Fruit fly (Drosophila melanogaster): ENCODE data around the gene CG18269.

Gene CG18269

dm6 chr2L:5551538-5551937 lies at the start of gene CG18269:
Gene CG18269 (plus strand): TSS chr2L:5551838.
- TF ChIP-seq noc (tag; optimal IDR thresholded peaks at IDR 0.05): no peak

DNA sequence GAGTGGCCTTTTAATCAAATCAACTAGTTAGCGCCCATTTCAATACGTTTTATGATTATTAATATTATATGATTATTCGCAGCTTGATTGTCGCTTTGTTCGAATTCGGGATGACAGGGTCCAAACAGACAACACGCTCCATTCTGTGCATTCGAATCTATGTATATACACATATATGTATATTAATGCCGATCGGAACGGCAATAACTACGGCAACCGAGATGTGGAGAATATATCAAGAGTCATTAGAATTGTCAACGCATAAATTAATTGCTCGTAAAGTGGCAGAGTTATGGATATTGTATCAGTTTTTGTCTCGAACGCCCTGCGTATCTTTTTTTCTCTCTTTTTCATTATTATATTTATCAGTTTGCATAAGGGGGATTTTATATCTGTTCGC lies 48.8 kb upstream of the CG18269 start:
- TF ChIP-seq noc (tag; optimal IDR thresholded peaks at IDR 0.05): no peak

DNA sequence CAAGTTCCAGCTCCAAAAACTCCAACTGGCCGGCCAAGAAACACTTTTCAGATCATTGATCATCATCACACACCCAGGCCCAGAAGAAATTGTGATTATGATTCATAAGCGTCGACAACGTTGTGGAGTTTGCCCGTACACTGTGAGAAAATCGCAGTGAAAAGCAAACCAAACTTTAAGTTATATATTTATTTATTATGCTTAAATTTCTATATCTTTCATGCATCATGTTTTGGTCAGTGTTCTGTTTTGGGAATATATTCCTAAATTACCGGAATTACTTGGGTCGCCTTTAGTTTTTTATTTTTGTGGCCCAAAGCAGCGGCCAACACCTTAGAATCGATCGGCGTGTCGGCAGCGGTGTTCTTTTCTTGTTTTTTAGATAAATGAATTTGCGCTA lies 46.5 kb upstream of the CG18269 start:
- no peak for TF ChIP-seq noc (tag; optimal IDR thresholded peaks at IDR 0.05)

DNA sequence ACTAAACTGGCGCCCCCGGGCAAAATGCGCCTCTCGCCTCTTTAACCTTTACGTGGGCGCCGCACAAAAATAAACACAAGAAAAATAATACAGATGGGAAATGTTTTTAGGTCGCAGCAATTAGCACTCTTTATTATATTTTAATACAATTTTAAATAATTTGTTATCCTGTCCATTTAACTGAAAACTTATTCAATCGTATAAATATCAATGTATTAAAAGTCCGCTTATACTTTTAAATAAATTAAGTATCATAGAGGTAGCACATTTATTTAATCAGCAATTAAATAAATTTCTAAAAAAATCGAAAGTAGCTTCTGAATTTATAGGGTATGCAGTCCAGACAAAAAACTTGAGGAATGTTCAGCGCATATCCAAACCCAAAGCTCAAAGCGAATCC lies 44.6 kb upstream of the CG18269 start:
- TF ChIP-seq noc (tag; optimal IDR thresholded peaks at IDR 0.05): no peak

DNA sequence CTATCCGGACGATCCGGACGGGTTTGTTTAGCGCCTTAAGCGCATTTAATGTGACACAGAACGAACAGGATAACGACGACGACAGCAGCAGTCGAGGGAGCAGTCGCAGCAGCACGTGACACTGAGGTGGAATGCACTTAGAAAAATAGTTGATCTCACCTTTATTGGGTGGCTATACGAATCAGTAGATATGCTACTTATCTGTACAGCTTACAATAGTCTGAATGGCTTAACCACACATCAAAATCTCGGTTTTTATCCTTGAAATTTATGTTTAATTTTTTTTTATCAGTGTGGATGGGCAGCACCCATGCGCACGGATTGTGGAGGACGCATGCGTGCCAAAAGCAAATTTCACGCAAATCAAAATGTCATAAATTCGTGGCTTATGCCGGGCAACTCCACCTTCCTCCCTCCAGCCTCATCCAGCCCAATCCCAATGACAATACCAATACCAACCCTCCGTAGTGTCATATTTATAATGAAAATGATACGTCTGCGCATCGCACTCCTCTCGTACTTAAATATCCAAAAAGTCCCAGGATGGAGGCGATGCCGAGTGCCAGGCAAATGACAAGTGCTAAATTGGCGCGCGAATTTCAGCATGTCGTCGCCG lies 43.7 kb upstream of the CG18269 start:
- no peak for TF ChIP-seq noc (tag; optimal IDR thresholded peaks at IDR 0.05)

- TF ChIP-seq noc (tag; optimal IDR thresholded peaks at IDR 0.05): no peak
These were observed 36.7 kb upstream of the CG18269 start for dm6 chr2L:5514946-5515345.

- TF ChIP-seq noc (tag; optimal IDR thresholded peaks at IDR 0.05): no peak
These were observed 34.2 kb upstream of the CG18269 start, which contains the start of gene CG14020 for dm6 chr2L:5517393-5517792. Gene CG14020 (plus strand): TSS chr2L:5517737.

dm6 chr2L:5519846-5520384 lies 31.7 kb upstream of the CG18269 start, which contains the start of the genes CG7382 and cl:
Gene CG7382 (minus strand): TSS chr2L:5519896.
Gene cl (plus strand): TSS chr2L:5520135.
- TF ChIP-seq noc (tag; optimal IDR thresholded peaks at IDR 0.05): no peak

DNA sequence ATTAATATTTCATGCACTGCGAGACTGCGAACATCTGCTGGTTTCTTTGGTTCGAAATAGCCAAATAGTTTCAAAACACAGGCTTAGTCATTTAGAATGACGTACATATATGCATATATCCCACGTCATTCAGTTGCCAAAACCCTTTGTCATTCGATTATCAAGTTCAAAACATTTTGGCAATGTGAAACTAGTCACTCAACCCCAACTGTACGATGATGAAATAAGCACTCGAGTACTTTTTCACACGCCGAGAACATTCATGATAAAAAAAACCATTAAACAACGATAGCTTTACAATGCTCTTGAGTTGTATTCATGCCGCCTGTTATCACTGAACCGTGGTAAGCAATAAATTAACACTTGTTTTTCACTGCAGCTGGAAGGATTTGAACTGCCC lies 30.9 kb upstream of the CG18269 start:
- no peak for TF ChIP-seq noc (tag; optimal IDR thresholded peaks at IDR 0.05)

DNA sequence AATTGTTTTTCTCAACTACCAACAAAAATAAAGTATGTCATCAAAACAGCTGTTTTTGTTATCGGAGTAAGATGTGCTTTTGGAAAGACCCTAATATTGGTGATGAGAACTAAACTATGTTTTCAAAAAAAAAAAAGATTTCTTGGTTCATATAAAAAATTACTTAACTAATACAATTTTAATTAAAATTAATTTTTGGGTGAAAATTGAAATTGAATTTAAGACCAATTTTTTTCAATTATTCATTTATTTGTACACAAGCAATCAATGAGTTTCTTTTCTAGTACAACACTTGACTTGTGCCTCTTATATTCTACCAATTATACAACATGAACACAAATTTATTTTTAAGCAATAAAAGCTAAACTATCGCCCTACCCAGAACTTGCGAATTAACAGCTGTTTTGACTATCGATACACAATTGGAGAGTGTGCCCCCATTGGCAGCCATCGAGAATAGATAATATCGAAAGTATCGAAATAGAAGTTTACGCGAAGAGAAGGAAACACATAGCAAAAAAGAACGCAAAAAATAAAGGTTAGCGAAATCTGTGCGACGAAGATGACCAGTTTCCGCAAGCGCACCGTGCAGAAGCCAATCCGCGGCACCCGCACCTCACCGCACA lies 27.7 kb upstream of the CG18269 start, which contains the start of the genes Vps52 and Elp4:
Vps52 (minus strand) TSS at position 51 of the 626 bp plus-strand sequence.
Elp4 (plus strand) TSS at position 292 of the 626 bp plus-strand sequence.
- TF ChIP-seq noc (tag; optimal IDR thresholded peaks at IDR 0.05): peak; percentile 75

DNA sequence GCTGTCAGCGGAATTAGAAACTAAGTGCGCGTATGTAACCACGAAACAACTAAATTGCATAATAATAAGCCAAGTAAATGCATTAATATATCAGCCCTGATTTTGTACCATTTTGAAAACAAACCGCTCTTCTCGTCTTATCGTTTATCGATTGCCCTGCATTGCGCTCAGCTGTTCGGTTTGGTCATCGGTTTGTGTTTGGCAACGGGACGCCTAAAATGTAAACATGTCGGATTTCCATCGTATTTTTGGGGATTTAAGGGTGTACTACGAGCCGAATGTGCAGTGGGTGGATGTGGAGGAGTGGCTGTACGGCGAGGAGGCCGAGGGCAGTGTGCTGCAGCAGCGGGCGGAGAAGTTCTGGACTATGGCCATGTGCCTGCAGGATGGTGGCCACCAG lies 25.9 kb upstream of the CG18269 start, which contains the start of gene Cap-D3:
Cap-D3 (plus strand) TSS at position 183 of the 400 bp plus-strand sequence.
- TF ChIP-seq noc (tag; optimal IDR thresholded peaks at IDR 0.05): no peak

- no peak for TF ChIP-seq noc (tag; optimal IDR thresholded peaks at IDR 0.05)
These were observed 24.9 kb upstream of the CG18269 start, which contains the start of gene Cox11 for dm6 chr2L:5526738-5527137. Gene Cox11 (plus strand): TSS chr2L:5526957.

dm6 chr2L:5527861-5528260 lies 23.8 kb upstream of the CG18269 start, which contains the start of gene CG31915:
Gene CG31915 (plus strand): TSS chr2L:5528123.
- TF ChIP-seq noc (tag; optimal IDR thresholded peaks at IDR 0.05): no peak

DNA sequence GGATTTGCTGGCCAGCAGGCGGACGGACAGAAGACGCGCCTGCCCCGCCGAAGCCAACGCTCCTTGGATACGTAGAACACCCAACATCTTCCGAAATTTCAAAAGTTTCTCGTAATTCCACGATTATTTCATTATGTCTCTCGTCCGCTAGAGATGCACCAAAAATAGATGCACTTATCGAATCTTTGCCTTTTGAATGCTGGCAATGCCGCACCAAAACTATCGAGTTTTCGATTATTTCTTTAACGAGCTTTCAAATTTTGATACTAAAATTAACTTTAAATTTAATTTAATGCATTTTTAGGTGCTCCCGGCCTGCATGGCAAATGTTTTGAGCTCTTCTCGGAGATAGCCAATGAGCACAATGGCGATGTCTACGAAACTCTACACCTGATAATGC lies 19.6 kb upstream of the CG18269 start, which contains the start of gene Coq6:
Coq6 (minus strand) TSS at position 163 of the 400 bp plus-strand sequence.
- TF ChIP-seq noc (tag; optimal IDR thresholded peaks at IDR 0.05): no peak

DNA sequence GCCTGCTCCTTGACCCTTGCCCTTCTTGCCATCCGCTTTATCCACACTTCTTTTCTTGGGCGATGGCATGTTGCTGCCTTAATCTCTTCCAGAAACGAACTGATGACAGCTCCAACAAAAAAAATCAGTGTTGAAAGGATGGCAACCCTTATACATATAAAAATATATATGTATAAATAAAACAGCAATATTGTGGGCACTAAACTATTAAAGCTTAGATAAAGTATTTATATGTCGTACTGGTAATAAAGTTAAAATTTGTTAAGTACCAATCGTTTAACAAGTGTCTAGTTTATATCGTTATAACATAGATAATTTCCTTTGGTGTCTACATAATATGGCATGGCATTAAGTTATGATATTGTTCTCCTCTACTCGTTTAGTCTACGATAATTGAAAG lies 15.0 kb upstream of the CG18269 start, which contains the start of gene tomb:
tomb (minus strand) TSS at position 101 of the 400 bp plus-strand sequence.
- no peak for TF ChIP-seq noc (tag; optimal IDR thresholded peaks at IDR 0.05)

DNA sequence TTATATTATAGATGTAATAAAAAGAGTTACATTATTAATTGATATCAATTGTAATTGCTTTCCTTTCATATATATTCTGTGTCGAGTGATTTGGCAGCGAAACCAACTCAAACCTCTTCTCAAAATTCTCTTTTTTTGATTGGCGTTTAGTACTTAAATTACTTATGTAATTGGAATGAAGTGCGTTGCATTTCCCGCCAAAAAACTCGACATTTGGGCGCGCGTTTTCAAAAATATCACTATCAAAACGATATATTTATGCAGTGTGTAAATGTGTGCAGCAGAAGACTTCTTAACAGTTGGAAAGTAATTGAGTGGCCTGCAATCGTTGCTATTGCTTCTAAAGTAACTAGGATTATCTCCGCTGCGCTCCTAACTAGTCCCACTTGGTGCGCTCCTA lies 14.6 kb upstream of the CG18269 start:
- TF ChIP-seq noc (tag; optimal IDR thresholded peaks at IDR 0.05): no peak

- no peak for TF ChIP-seq noc (tag; optimal IDR thresholded peaks at IDR 0.05)
These were observed 12.6 kb upstream of the CG18269 start, which contains the start of gene CG14015 for dm6 chr2L:5539034-5539433. Gene CG14015 (minus strand): TSS chr2L:5539196.

Measured in whole organism, larva.